ENCODE assay signal across 5 worm cellular contexts in the genomic region with DNA sequence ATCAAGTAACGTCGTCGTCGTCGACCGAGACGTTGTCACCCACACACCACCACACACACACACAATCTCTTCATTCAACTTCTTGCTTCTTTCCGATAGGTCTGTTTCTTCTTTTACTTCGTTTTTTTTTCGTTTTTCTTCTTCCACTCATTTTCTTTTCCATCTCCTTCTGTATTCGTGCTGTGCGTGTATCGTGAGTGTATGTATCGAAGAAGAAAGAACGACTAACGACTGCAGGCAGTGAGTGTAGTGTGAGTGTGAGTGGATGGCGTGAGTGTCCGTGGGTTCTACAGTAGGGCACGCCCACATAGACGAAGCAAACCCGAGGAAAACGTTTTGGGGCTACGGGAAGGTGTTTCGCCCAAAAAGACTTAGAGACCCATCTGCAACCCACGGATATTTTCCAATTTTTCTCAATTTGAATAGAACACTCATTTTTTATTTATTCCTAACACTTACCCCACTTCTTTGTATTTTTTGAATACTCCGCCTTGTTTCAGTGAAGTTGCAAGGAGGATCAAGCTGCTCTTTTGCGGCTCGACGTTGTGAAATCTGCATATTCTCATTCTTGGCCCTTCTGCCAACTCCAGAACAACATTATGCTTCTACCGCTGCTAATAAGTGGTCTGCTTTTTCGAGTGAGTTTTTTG.
TF ChIP-seq lines count a peak whose summit lies in the region.

A gene (plus strand): TSS at position 600 of the 650 bp plus-strand sequence.

TF ChIP-seq in whole organism, L1 larva, 84 proteins besides CTCF, POLR2A, EP300 and RAD21 (continues in another document):
- TF ChIP-seq Y116A8C.19 (tag; optimal IDR thresholded peaks at IDR 0.05; lab: Kevin White, UChicago; ENCODE audit: borderline replicate concordance), result no peak
- no peak for TF ChIP-seq efl-1 (optimal IDR thresholded peaks at IDR 0.05; lab: Kevin White, UChicago)
- TF ChIP-seq efl-1 (GFP tag; optimal IDR thresholded peaks at IDR 0.05 in 1 of 2; lab: Kevin White, UChicago), result peak in 1 of 2 experiments; percentile 42
- no peak for TF ChIP-seq vab-15 (tag; optimal IDR thresholded peaks at IDR 0.05; lab: Kevin White, UChicago)
- TF ChIP-seq elt-2 (tag; optimal IDR thresholded peaks at IDR 0.05; lab: Kevin White, UChicago), result no peak
- TF ChIP-seq nhr-20 (tag; optimal IDR thresholded peaks at IDR 0.05; lab: Kevin White, UChicago), result peak; percentile 43
- TF ChIP-seq tlp-1 (tag; optimal IDR thresholded peaks at IDR 0.05; lab: Kevin White, UChicago), result no peak
- no peak for TF ChIP-seq rnt-1 (tag; optimal IDR thresholded peaks at IDR 0.05; lab: Kevin White, UChicago)
- no peak for TF ChIP-seq aha-1 (tag; optimal IDR thresholded peaks at IDR 0.05; lab: Kevin White, UChicago)
- TF ChIP-seq isw-1 (GFP tag; IDR thresholded peaks at IDR 0.05; lab: Robert Waterston, UW), result no peak
- TF ChIP-seq tbx-2 (tag; optimal IDR thresholded peaks at IDR 0.05; lab: Kevin White, UChicago), result peak; percentile 19
- TF ChIP-seq unc-62 (GFP tag; optimal IDR thresholded peaks at IDR 0.05; lab: Kevin White, UChicago), result no peak
- TF ChIP-seq mdl-1 (tag; optimal IDR thresholded peaks at IDR 0.05; lab: Kevin White, UChicago), result peak in 1 of 2 experiments; percentile 29
- TF ChIP-seq lin-14 (GFP tag; optimal IDR thresholded peaks at IDR 0.05; lab: Kevin White, UChicago), result peak; percentile 54
- no peak for TF ChIP-seq lir-3 (tag; optimal IDR thresholded peaks at IDR 0.05; lab: Kevin White, UChicago; ENCODE audit: poor library complexity)
- TF ChIP-seq ztf-4 (tag; optimal IDR thresholded peaks at IDR 0.05; lab: Kevin White, UChicago), result no peak

TF ChIP-seq in whole organism, L2 larva, 48 proteins besides CTCF, POLR2A, EP300 and RAD21:
- TF ChIP-seq snpc-4 (tag; optimal IDR thresholded peaks at IDR 0.05; lab: Kevin White, UChicago) (no peak), lsy-2 (tag; optimal IDR thresholded peaks at IDR 0.05; lab: Kevin White, UChicago) (peak in 1 of 2 experiments; percentile 22), blmp-1 (tag; optimal IDR thresholded peaks at IDR 0.05; lab: Kevin White, UChicago; ENCODE audit: insufficient read depth) (peak; percentile 43), nhr-25 (tag; optimal IDR thresholded peaks at IDR 0.05; lab: Kevin White, UChicago) (peak; percentile 79), nhr-129 (tag; optimal IDR thresholded peaks at IDR 0.05; lab: Kevin White, UChicago) (peak; percentile 15), nhr-21 (tag; optimal IDR thresholded peaks at IDR 0.05; lab: Kevin White, UChicago) (peak; percentile 57), sma-3 (GFP tag; optimal IDR thresholded peaks at IDR 0.05; lab: Kevin White, UChicago) (peak; percentile 16), C34F6.9 (tag; optimal IDR thresholded peaks at IDR 0.05; lab: Kevin White, UChicago) (no peak), nhr-12 (tag; optimal IDR thresholded peaks at IDR 0.05; lab: Kevin White, UChicago) (no peak), fos-1 (tag; optimal IDR thresholded peaks at IDR 0.05; lab: Kevin White, UChicago) (peak; percentile 24), crh-2 (tag; optimal IDR thresholded peaks at IDR 0.05; lab: Kevin White, UChicago) (peak; percentile 27)

TF ChIP-seq in whole organism, L3 larva, 47 proteins besides CTCF, POLR2A, EP300 and RAD21:
- TF ChIP-seq nhr-237 (tag; optimal IDR thresholded peaks at IDR 0.05; lab: Kevin White, UChicago), result no peak
- no peak for TF ChIP-seq nhr-28 (tag; optimal IDR thresholded peaks at IDR 0.05; lab: Kevin White, UChicago)
- TF ChIP-seq ceh-28 (tag; optimal IDR thresholded peaks at IDR 0.05; lab: Kevin White, UChicago), result peak; percentile 1
- TF ChIP-seq nhr-25 (tag; optimal IDR thresholded peaks at IDR 0.05; lab: Kevin White, UChicago), result peak; percentile 83
- peak; percentile 3 for TF ChIP-seq nfya-1 (tag; optimal IDR thresholded peaks at IDR 0.05; lab: Kevin White, UChicago; ENCODE audit: insufficient read depth)
- TF ChIP-seq nhr-43 (tag; optimal IDR thresholded peaks at IDR 0.05; lab: Kevin White, UChicago; ENCODE audit: poor library complexity, severe bottlenecking), result peak; percentile 9
- peak; percentile 78 for TF ChIP-seq nhr-23 (tag; optimal IDR thresholded peaks at IDR 0.05; lab: Kevin White, UChicago)

TF ChIP-seq in whole organism, L4 larva, 104 proteins besides CTCF, POLR2A, EP300 and RAD21 (continues in another document):
- TF ChIP-seq lin-39 (tag; optimal IDR thresholded peaks at IDR 0.05; lab: Kevin White, UChicago) (no peak), mdl-1 (tag; optimal IDR thresholded peaks at IDR 0.05; lab: Kevin White, UChicago) (peak in 1 of 2 experiments; percentile 49), lin-1 (GFP tag; IDR thresholded peaks at IDR 0.05; lab: Robert Waterston, UW) (no peak), F26F4.8 (GFP tag; conservative IDR thresholded peaks at IDR 0.05; lab: Robert Waterston, UW) (no peak), nhr-41 (GFP tag; IDR thresholded peaks at IDR 0.05; lab: Robert Waterston, UW) (no peak), duxl-1 (tag; optimal IDR thresholded peaks at IDR 0.05; lab: Kevin White, UChicago; ENCODE audit: poor library complexity) (no peak), hlh-30 (tag; optimal IDR thresholded peaks at IDR 0.05; lab: Kevin White, UChicago; ENCODE audit: insufficient read depth) (peak; percentile 46), fkh-10 (GFP tag; optimal IDR thresholded peaks at IDR 0.05; lab: Kevin White, UChicago) (no peak), unc-39 (tag; optimal IDR thresholded peaks at IDR 0.05; lab: Kevin White, UChicago) (no peak), zfp-3 (GFP tag; conservative IDR thresholded peaks at IDR 0.05; lab: Robert Waterston, UW) (no peak), lir-3 (tag; optimal IDR thresholded peaks at IDR 0.05; lab: Kevin White, UChicago) (no peak), Y75B8A.6 (GFP tag; IDR thresholded peaks at IDR 0.05; lab: Robert Waterston, UW) (no peak), ceh-82 (tag; optimal IDR thresholded peaks at IDR 0.05; lab: Kevin White, UChicago) (no peak), nhr-28 (tag; optimal IDR thresholded peaks at IDR 0.05; lab: Kevin White, UChicago) (peak; percentile 77), mes-2 (tag; optimal IDR thresholded peaks at IDR 0.05; lab: Kevin White, UChicago; ENCODE audit: poor library complexity, severe bottlenecking) (no peak), nhr-6 (tag; optimal IDR thresholded peaks at IDR 0.05; lab: Kevin White, UChicago) (no peak), ceh-28 (tag; optimal IDR thresholded peaks at IDR 0.05; lab: Kevin White, UChicago) (no peak), nhr-102 (tag; optimal IDR thresholded peaks at IDR 0.05; lab: Kevin White, UChicago) (no peak), nhr-11 (tag; optimal IDR thresholded peaks at IDR 0.05; lab: Kevin White, UChicago) (no peak), dmd-6 (GFP tag; IDR thresholded peaks at IDR 0.05; lab: Robert Waterston, UW) (no peak), aly-2 (tag; optimal IDR thresholded peaks at IDR 0.05; lab: Kevin White, UChicago) (no peak), ceh-32 (tag; optimal IDR thresholded peaks at IDR 0.05; lab: Kevin White, UChicago; ENCODE audit: poor library complexity) (no peak), mxl-2 (GFP tag; conservative IDR thresholded peaks at IDR 0.05; lab: Robert Waterston, UW) (no peak), lin-38 (GFP tag; IDR thresholded peaks at IDR 0.05; lab: Robert Waterston, UW) (no peak), T20F7.1 (GFP tag; optimal IDR thresholded peaks at IDR 0.05; lab: Kevin White, UChicago) (no peak), ZK546.5 (tag; optimal IDR thresholded peaks at IDR 0.05; lab: Kevin White, UChicago) (no peak)

TF ChIP-seq in whole organism, young adult, 124 proteins besides CTCF, POLR2A, EP300 and RAD21:
- TF ChIP-seq mxl-1 (tag; optimal IDR thresholded peaks at IDR 0.05; lab: Kevin White, UChicago) (no peak), nfyb-1 (GFP tag; IDR thresholded peaks at IDR 0.05; lab: Robert Waterston, UW) (no peak), dpff-1 (tag; optimal IDR thresholded peaks at IDR 0.05; lab: Kevin White, UChicago) (no peak), F49E8.2 (tag; optimal IDR thresholded peaks at IDR 0.05; lab: Kevin White, UChicago; ENCODE audit: insufficient read depth) (no peak), lin-40 (tag; optimal IDR thresholded peaks at IDR 0.05; lab: Kevin White, UChicago) (peak; percentile 11), lin-26 (GFP tag; IDR thresholded peaks at IDR 0.05; lab: Robert Waterston, UW) (0 out of 2 replicates have a peak, but pooled peaks have one; percentile 23), ceh-40 (GFP tag; IDR thresholded peaks at IDR 0.05; lab: Robert Waterston, UW) (no peak), D2030.7 (GFP tag; IDR thresholded peaks at IDR 0.05; lab: Robert Waterston, UW) (no peak), ztf-26 (tag; optimal IDR thresholded peaks at IDR 0.05; lab: Kevin White, UChicago) (peak; percentile 24), pha-4 (tag; optimal IDR thresholded peaks at IDR 0.05; lab: Kevin White, UChicago) (no peak), let-607 (tag; optimal IDR thresholded peaks at IDR 0.05; lab: Kevin White, UChicago) (no peak)
